Fruit fly (Drosophila melanogaster): ENCODE data around the gene Plod.

DNA sequence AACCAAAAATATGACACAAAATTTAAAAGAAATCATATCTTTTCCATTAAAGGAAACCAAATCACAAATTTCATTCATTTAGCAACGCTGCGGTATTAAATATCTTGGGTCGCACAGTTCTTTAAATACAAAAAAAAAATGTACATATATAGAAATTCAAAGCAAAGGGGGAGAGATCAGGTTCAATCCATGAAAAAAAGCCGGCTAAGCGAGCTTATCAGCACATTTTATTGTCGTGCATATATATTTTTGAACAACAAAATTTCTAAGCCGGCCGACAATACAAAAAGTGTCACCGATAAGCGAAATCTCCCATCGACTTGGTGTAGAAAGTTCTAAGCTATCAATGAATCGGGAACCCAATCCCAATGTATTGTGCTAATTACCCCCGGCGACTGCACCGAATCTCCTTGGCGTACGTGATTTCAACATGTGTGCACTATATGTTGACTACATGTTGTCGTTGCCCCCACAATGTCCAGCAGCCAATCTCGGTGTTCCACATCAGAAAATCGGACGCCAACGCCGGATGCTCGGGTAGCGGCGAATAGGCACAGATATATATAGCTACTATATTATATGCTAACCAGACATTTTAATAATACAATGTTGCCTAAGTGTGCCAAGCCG, 1.9 kb downstream of the Plod start:
- TF ChIP-seq sv (GFP tag; optimal IDR thresholded peaks at IDR 0.05), result no peak
- no peak for TF ChIP-seq HLH106 (tag; optimal IDR thresholded peaks at IDR 0.05)
- TF ChIP-seq br (GFP tag; optimal IDR thresholded peaks at IDR 0.05), result no peak
- TF ChIP-seq Myc (optimal IDR thresholded peaks at IDR 0.05), result no peak
- no peak for TF ChIP-seq Sp1 (GFP tag; optimal IDR thresholded peaks at IDR 0.05)
- TF ChIP-seq lola (GFP tag; optimal IDR thresholded peaks at IDR 0.05), result no peak
- TF ChIP-seq pan (optimal IDR thresholded peaks at IDR 0.05), result no peak
- TF ChIP-seq GATAd (GFP tag; optimal IDR thresholded peaks at IDR 0.05), result no peak
- no peak for TF ChIP-seq dl (GFP tag; optimal IDR thresholded peaks at IDR 0.05; ENCODE audit: insufficient read depth in 1 of 2, partially characterized antibody in 2 of 2)
- TF ChIP-seq Dfd (GFP tag; optimal IDR thresholded peaks at IDR 0.05), result no peak
- no peak for TF ChIP-seq Hnf4 (GFP tag; optimal IDR thresholded peaks at IDR 0.05)
